Worm (Caenorhabditis elegans) whole organism, L2 larva: ENCODE data around the gene F59F3.6.
A peak's percentile ranks its signal among the peaks of the same experiment; 100 is the strongest.

Experiments used
- C34F6.9 ChIP-seq: fragments of 150-350 bp; optimal IDR thresholded peaks from 2 replicates; lab custom pipeline; 2014; ENCODE audit warnings: missing biosample characterization, missing genetic modification characterization
- Y55F3AM.14 ChIP-seq: fragments of 200-800 bp; sonication (Bioruptor generic); optimal IDR thresholded peaks from 2 replicates; lab custom pipeline; 2018; ENCODE audit warnings: mild to moderate bottlenecking, missing genetic modification characterization, missing compliant biosample characterization
- ZK546.5 ChIP-seq: sonication (generic microtip); optimal IDR thresholded peaks from 2 replicates; lab custom pipeline; 2017; ENCODE audit warnings: missing biosample characterization, missing genetic modification characterization
- alr-1 ChIP-seq: fragments of 150-350 bp; optimal IDR thresholded peaks from 2 replicates; lab custom pipeline; 2014; ENCODE audit warnings: missing biosample characterization, missing genetic modification characterization
- aly-2 ChIP-seq: fragments of 150-350 bp; optimal IDR thresholded peaks from 2 replicates; lab custom pipeline; 2014; ENCODE audit warnings: missing biosample characterization, missing genetic modification characterization
- ama-1 ChIP-seq: fragments of 150-350 bp; optimal IDR thresholded peaks from 2 replicates; lab custom pipeline; 2018; ENCODE audit warnings: inconsistent platforms
- blmp-1 ChIP-seq: sonication (generic microtip); optimal IDR thresholded peaks from 2 replicates; lab custom pipeline; 2017; ENCODE audit warnings: missing genetic modification characterization, mild to moderate bottlenecking, missing compliant biosample characterization, antibody characterized with exemption, moderate library complexity; ENCODE audit not compliant: insufficient read depth
- ceh-16 ChIP-seq: fragments of 150-350 bp; optimal IDR thresholded peaks from 2 replicates; lab custom pipeline; 2014; ENCODE audit warnings: missing biosample characterization, missing genetic modification characterization
- ceh-82 ChIP-seq: fragments of 150-350 bp; optimal IDR thresholded peaks from 2 replicates; lab custom pipeline; 2014; ENCODE audit warnings: missing biosample characterization, missing genetic modification characterization
- dmd-4 ChIP-seq: sonication (generic microtip); optimal IDR thresholded peaks from 2 replicates; lab custom pipeline; 2017; ENCODE audit warnings: missing biosample characterization, missing genetic modification characterization
- egl-27 ChIP-seq: sonication (generic microtip); optimal IDR thresholded peaks from 3 replicates; lab custom pipeline; 2017; ENCODE audit warnings: missing biosample characterization, missing genetic modification reagents, missing genetic modification characterization
- elt-1 ChIP-seq: fragments of 150-350 bp; optimal IDR thresholded peaks from 2 replicates; lab custom pipeline; 2014; ENCODE audit warnings: missing biosample characterization, missing genetic modification characterization
- elt-3 ChIP-seq: sonication (generic microtip); optimal IDR thresholded peaks from 2 replicates; lab custom pipeline; 2017; ENCODE audit warnings: missing biosample characterization, missing genetic modification characterization
- fos-1 ChIP-seq: fragments of 150-350 bp; optimal IDR thresholded peaks from 2 replicates; lab custom pipeline; 2014; ENCODE audit warnings: missing biosample characterization, missing genetic modification characterization
- gmeb-1 ChIP-seq: fragments of 150-350 bp; optimal IDR thresholded peaks from 2 replicates; lab custom pipeline; 2014; ENCODE audit warnings: missing biosample characterization, missing genetic modification characterization
- lin-11 ChIP-seq: fragments of 150-350 bp; sonication (generic microtip); optimal IDR thresholded peaks from 2 replicates; lab custom pipeline; 2014; ENCODE audit warnings: missing biosample characterization, missing genetic modification characterization, inconsistent platforms, mixed read lengths
- lin-13 ChIP-seq: fragments of 150-350 bp; optimal IDR thresholded peaks from 2 replicates; lab custom pipeline; 2014; ENCODE audit warnings: missing biosample characterization, missing genetic modification reagents, missing genetic modification characterization
- lin-39 ChIP-seq: fragments of 150-350 bp; optimal IDR thresholded peaks from 2 replicates; lab custom pipeline; 2014; ENCODE audit warnings: missing biosample characterization, missing genetic modification reagents, missing genetic modification characterization
- lsy-2 ChIP-seq, 2 experiments: fragments of 150-350 bp in 1 of 2; sonication (generic microtip) in 1 of 2; optimal IDR thresholded peaks; 2 replicates each; lab custom pipeline; 2014 to 2017; ENCODE audit warnings: missing biosample characterization in 2 of 2, missing genetic modification characterization in 2 of 2
- mab-5 ChIP-seq: fragments of 150-350 bp; optimal IDR thresholded peaks from 2 replicates; lab custom pipeline; 2014; ENCODE audit warnings: missing biosample characterization, missing genetic modification characterization
- mdl-1 ChIP-seq, 2 experiments: fragments of 150-350 bp in 1 of 2; sonication (generic microtip) in 1 of 2; optimal IDR thresholded peaks; 2 replicates each; lab custom pipeline; 2017; ENCODE audit warnings: missing biosample characterization in 2 of 2, missing genetic modification characterization in 2 of 2
- nhr-10 ChIP-seq: sonication (generic microtip); optimal IDR thresholded peaks from 2 replicates; lab custom pipeline; 2017; ENCODE audit warnings: missing biosample characterization, missing genetic modification characterization
- nhr-11 ChIP-seq: fragments of 150-350 bp; optimal IDR thresholded peaks from 2 replicates; lab custom pipeline; 2014; ENCODE audit warnings: missing biosample characterization, missing genetic modification characterization
- nhr-12 ChIP-seq: fragments of 150-350 bp; optimal IDR thresholded peaks from 2 replicates; lab custom pipeline; 2014; ENCODE audit warnings: missing biosample characterization, missing genetic modification characterization
- nhr-21 ChIP-seq: fragments of 150-350 bp; optimal IDR thresholded peaks from 2 replicates; lab custom pipeline; 2014; ENCODE audit warnings: missing biosample characterization, missing genetic modification characterization
- nhr-23 ChIP-seq: fragments of 150-350 bp; optimal IDR thresholded peaks from 2 replicates; lab custom pipeline; 2014; ENCODE audit warnings: missing biosample characterization, missing genetic modification reagents, missing genetic modification characterization
- nhr-237 ChIP-seq: fragments of 150-350 bp; optimal IDR thresholded peaks from 2 replicates; lab custom pipeline; 2014; ENCODE audit warnings: missing biosample characterization, missing genetic modification characterization
- nhr-25 ChIP-seq: fragments of 150-350 bp; sonication (generic microtip); optimal IDR thresholded peaks from 3 replicates; lab custom pipeline; 2014; ENCODE audit warnings: missing biosample characterization, missing genetic modification characterization
- nhr-6 ChIP-seq: fragments of 150-350 bp; optimal IDR thresholded peaks from 2 replicates; lab custom pipeline; 2014; ENCODE audit warnings: missing biosample characterization, missing genetic modification characterization
- peb-1 ChIP-seq: fragments of 150-350 bp; optimal IDR thresholded peaks from 2 replicates; lab custom pipeline; 2014; ENCODE audit warnings: missing biosample characterization, missing genetic modification characterization
- sem-4 ChIP-seq: fragments of 150-350 bp; optimal IDR thresholded peaks from 2 replicates; lab custom pipeline; 2014; ENCODE audit warnings: missing biosample characterization, missing genetic modification reagents, missing genetic modification characterization
- skn-1 ChIP-seq: sonication (generic microtip); optimal IDR thresholded peaks from 2 replicates; lab custom pipeline; 2017; ENCODE audit warnings: missing biosample characterization, missing genetic modification characterization
- sma-3 ChIP-seq: sonication (generic microtip); optimal IDR thresholded peaks from 2 replicates; lab custom pipeline; 2016; ENCODE audit warnings: missing genetic modification reagents, missing genetic modification characterization, missing compliant biosample characterization
- sma-9 ChIP-seq, 2 experiments: fragments of 150-350 bp in 1 of 2; sonication (generic microtip) in 1 of 2; optimal IDR thresholded peaks; 2 replicates each; lab custom pipeline; 2014 to 2016; ENCODE audit warnings: missing genetic modification characterization in 2 of 2, mild to moderate bottlenecking in 1 of 2, missing biosample characterization in 1 of 2, missing compliant biosample characterization in 1 of 2, missing genetic modification reagents in 1 of 2, moderate library complexity in 1 of 2
- snpc-4 ChIP-seq: fragments of 150-350 bp; optimal IDR thresholded peaks from 2 replicates; lab custom pipeline; 2014; ENCODE audit warnings: missing biosample characterization, missing genetic modification characterization
- unc-39 ChIP-seq: fragments of 150-350 bp; optimal IDR thresholded peaks from 2 replicates; lab custom pipeline; 2014; ENCODE audit warnings: missing biosample characterization, missing genetic modification characterization
- unc-55 ChIP-seq: fragments of 150-350 bp; sonication (generic microtip); optimal IDR thresholded peaks from 3 replicates; lab custom pipeline; 2014; ENCODE audit warnings: missing biosample characterization, missing genetic modification reagents, missing genetic modification characterization
- zag-1 ChIP-seq: fragments of 150-350 bp; optimal IDR thresholded peaks from 2 replicates; lab custom pipeline; 2014; ENCODE audit warnings: missing biosample characterization, missing genetic modification characterization
- ztf-1 ChIP-seq: fragments of 200-800 bp; sonication (Bioruptor generic); conservative IDR thresholded peaks from 2 replicates; pipeline ENCODE4 v1.3.6; 2022; ENCODE audit warnings: missing genetic modification characterization, missing compliant biosample characterization

F59F3.6 gene

DNA sequence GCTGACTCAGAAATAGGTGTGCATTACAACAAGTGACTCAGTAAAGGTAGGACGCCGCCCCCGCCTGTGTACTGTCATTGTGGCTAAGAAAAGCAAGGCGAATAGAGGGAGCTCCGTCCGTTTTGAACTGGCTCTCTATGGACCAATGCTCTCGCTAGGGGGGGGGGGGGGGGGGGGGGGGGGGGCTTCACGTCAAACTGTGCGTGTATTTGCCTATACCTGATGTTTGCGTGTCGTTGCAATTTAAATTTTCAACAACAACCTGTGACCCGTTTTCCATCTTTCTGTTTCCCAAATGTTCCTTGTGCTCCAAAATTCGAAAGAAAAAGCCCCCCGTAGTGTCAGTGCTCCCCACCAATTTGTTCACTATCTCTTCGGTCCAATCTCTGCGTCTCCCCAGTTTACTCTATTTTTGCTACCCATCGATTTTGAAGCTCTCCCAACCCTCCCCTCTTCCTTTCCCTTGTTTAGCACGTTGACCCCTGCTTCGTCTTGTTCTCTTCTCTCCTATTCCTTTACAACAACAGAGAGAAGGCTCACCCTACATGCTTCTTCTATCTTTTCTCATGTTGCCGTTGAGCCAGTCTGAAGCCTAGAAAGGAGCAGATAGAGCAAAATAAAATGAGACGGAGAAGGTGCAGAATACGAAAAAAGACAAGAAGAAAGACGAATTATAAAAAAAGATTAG is 35.5 kb upstream of the F59F3.6 start (continued):
- TF ChIP-seq alr-1 (tag; lab: Kevin White, UChicago), result no peak
- no peak for TF ChIP-seq peb-1 (tag; lab: Kevin White, UChicago)
- TF ChIP-seq gmeb-1 (tag; lab: Kevin White, UChicago), result no peak
- no peak for TF ChIP-seq ama-1
- no peak for TF ChIP-seq nhr-11
- no peak for TF ChIP-seq nhr-21
- TF ChIP-seq nhr-6 (tag; lab: Kevin White, UChicago), result no peak
- TF ChIP-seq mdl-1 (tag; optimal IDR thresholded peaks at IDR 0.05; lab: Kevin White, UChicago), result no peak

DNA sequence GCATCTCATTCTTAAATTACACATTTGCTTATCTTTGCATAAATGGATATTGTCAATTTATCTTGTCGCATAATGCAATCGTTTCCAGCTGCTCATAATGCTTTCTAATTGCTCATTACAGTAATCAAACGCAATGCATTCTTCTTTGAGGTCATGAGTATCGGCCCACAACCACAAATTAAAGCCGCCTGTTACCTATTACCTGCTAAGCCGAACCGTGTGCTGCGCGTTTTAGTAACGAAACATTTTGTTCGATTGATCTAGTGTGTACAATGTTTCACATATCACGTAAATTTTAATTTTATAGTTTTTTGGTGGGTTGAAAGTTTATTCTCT is 34.8 kb upstream of the F59F3.6 start:
- no peak for TF ChIP-seq alr-1 (tag; lab: Kevin White, UChicago)
- TF ChIP-seq lsy-2 (tag; optimal IDR thresholded peaks at IDR 0.05; lab: Kevin White, UChicago), result no peak
- TF ChIP-seq sma-3, result no peak
- TF ChIP-seq ceh-82 (tag; lab: Kevin White, UChicago), result no peak
- no peak for TF ChIP-seq snpc-4 (tag; lab: Kevin White, UChicago)
- TF ChIP-seq mab-5 (tag; lab: Kevin White, UChicago), result no peak
- TF ChIP-seq skn-1, result no peak
- TF ChIP-seq peb-1 (tag; lab: Kevin White, UChicago), result no peak
- TF ChIP-seq nhr-237 (tag; lab: Kevin White, UChicago), result no peak
- TF ChIP-seq ama-1, result no peak
- TF ChIP-seq nhr-21, result no peak
- TF ChIP-seq egl-27, result no peak
- no peak for TF ChIP-seq lin-13 (GFP tag; lab: Kevin White, UChicago)

ce11 chrX:11033128-11033951 is 34.3 kb upstream of the F59F3.6 start:
- TF ChIP-seq elt-3 (tag; lab: Kevin White, UChicago) (no peak), blmp-1 (peak; percentile 63), nhr-23 (tag; lab: Kevin White, UChicago) (no peak), nhr-25 (peak; percentile 12), ceh-16 (tag; lab: Kevin White, UChicago) (peak; percentile 64)
- TF ChIP-seq, all 48 proteins: peak for 3

DNA sequence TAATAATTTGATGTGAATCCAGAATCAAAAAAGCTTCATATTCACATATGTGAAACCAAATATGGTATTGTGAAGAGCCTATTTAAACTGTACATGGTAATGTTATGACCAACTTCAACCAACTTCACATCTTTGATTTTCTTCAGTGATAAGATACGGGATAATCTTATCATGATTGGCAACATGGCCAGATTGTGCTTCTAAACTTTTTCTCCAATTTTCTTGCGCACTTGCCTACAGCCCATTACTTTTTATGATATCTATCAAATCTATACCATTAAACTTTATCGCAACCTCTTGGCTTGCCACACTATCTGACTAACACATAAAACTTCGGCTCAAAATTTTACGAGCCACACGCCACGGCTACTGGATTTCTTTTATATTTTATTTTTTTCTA is 33.3 kb upstream of the F59F3.6 start:
- TF ChIP-seq nhr-23 (tag; lab: Kevin White, UChicago), result no peak

ce11 chrX:11031869-11032268 is 32.8 kb upstream of the F59F3.6 start:
- no peak for TF ChIP-seq ama-1
- no peak for TF ChIP-seq dmd-4
- no peak for TF ChIP-seq lin-13 (GFP tag; lab: Kevin White, UChicago)
- no peak for TF ChIP-seq unc-39
- TF ChIP-seq fos-1 (tag; lab: Kevin White, UChicago), result no peak
- no peak for TF ChIP-seq egl-27
- no peak for TF ChIP-seq blmp-1
- no peak for TF ChIP-seq nhr-11
- TF ChIP-seq nhr-10 (tag; lab: Kevin White, UChicago), result no peak
- TF ChIP-seq unc-55, result no peak

DNA sequence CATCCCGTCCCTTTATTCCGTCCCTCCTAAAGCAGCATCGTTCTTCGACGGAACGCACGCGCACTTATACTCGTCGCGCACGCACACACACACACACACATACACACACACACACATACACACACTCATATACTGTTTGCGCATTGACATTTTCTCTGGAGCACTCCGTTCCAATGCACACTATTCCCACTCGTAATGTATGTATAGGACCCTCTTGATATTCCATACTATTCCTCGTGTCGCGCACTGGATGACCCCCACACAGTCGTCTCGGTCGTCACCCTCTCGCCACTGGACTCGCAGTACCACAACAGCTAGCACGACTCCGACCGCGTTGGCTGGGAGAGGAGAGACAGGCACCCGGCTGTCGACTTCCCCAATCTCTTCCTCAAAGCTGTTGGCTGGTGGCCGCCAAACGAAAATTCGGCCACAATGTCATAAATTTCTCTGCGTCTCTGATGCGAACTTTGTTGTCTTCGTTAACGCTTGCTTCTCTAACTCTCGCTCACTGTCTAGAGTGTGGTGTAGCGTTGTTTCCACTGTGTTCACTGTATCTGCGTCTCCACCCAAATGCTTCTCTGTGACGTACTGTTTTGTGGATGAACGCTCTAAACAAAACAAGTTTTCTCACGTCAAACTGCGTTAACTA is 32.1 kb upstream of the F59F3.6 start:
- peak; percentile 65 for TF ChIP-seq mab-5 (tag; lab: Kevin White, UChicago)
- peak; percentile 83 for TF ChIP-seq Y55F3AM.14 (GFP tag; lab: Kevin White, UChicago)
- peak; percentile 31 for TF ChIP-seq lin-11 (tag; lab: Kevin White, UChicago)
- TF ChIP-seq fos-1 (tag; lab: Kevin White, UChicago), result peak; percentile 59
- TF ChIP-seq unc-55, result peak; percentile 88
- TF ChIP-seq C34F6.9 (tag; lab: Kevin White, UChicago), result peak; percentile 93
- TF ChIP-seq elt-1 (tag; lab: Kevin White, UChicago), result no peak
- TF ChIP-seq nhr-12, result no peak
- peak; percentile 52 for TF ChIP-seq blmp-1
- TF ChIP-seq sem-4, result peak; percentile 96
- TF ChIP-seq zag-1 (tag; lab: Kevin White, UChicago), result peak; percentile 92
- peak; percentile 37 for TF ChIP-seq ZK546.5 (tag; lab: Kevin White, UChicago)
- TF ChIP-seq ztf-1 (GFP tag; lab: Robert Waterston, UW), result no peak
- peak; percentile 67 to 82 for TF ChIP-seq lsy-2 (tag; optimal IDR thresholded peaks at IDR 0.05; lab: Kevin White, UChicago)
- TF ChIP-seq sma-3, result peak; percentile 93
- no peak for TF ChIP-seq elt-3 (tag; lab: Kevin White, UChicago)
- TF ChIP-seq sma-9 (GFP tag; optimal IDR thresholded peaks at IDR 0.05; lab: Kevin White, UChicago), result peak; percentile 83
- TF ChIP-seq sma-9 (tag; optimal IDR thresholded peaks at IDR 0.05; lab: Kevin White, UChicago), result peak; percentile 43
- TF ChIP-seq snpc-4 (tag; lab: Kevin White, UChicago), result peak; percentile 8
- TF ChIP-seq aly-2 (tag; lab: Kevin White, UChicago), result no peak
- peak; percentile 37 for TF ChIP-seq peb-1 (tag; lab: Kevin White, UChicago)
- peak; percentile 30 for TF ChIP-seq lin-39
- no peak for TF ChIP-seq dmd-4
- TF ChIP-seq ceh-82 (tag; lab: Kevin White, UChicago), result peak; percentile 58
- peak; percentile 78 for TF ChIP-seq lin-13 (GFP tag; lab: Kevin White, UChicago)
